Worm (Caenorhabditis elegans) whole organism, early embryonic: ENCODE results near the gene tag-151.

Experiments
- F13C5.2 ChIP-seq: sonication (generic microtip); optimal IDR thresholded peaks from 2 replicates; lab custom pipeline; 2017; ENCODE audit warnings: mild to moderate bottlenecking, missing genetic modification characterization, inconsistent platforms, missing compliant biosample characterization
- ama-1 ChIP-seq: fragments of 150-350 bp; optimal IDR thresholded peaks from 2 replicates; lab custom pipeline; 2014
- ceh-36 ChIP-seq: sonication (generic microtip); optimal IDR thresholded peaks from 2 replicates; lab custom pipeline; 2016; ENCODE audit warnings: missing genetic modification characterization, inconsistent platforms, missing compliant biosample characterization
- ets-7 ChIP-seq: sonication (generic microtip); optimal IDR thresholded peaks from 2 replicates; lab custom pipeline; 2016; ENCODE audit warnings: missing genotype, missing genetic modification characterization, missing compliant biosample characterization
- flt-1 ChIP-seq: fragments of 200-800 bp; sonication (Bioruptor generic); IDR thresholded peaks from 2 replicates; pipeline ENCODE4 v1.3.6; 2022; ENCODE audit warnings: missing genetic modification characterization, missing compliant biosample characterization
- hmbx-1 ChIP-seq: sonication (generic microtip); optimal IDR thresholded peaks from 2 replicates; lab custom pipeline; 2016; ENCODE audit warnings: mild to moderate bottlenecking, missing genetic modification characterization, missing compliant biosample characterization
- hmg-4 ChIP-seq: fragments of 200-800 bp; sonication (Bioruptor generic); optimal IDR thresholded peaks from 2 replicates; lab custom pipeline; 2018; ENCODE audit warnings: mild to moderate bottlenecking, missing genetic modification characterization, missing compliant biosample characterization
- pes-1 ChIP-seq: fragments of 200-800 bp; sonication (Bioruptor generic); IDR thresholded peaks from 2 replicates; pipeline ENCODE4 v1.3.6; 2022; ENCODE audit warnings: missing genetic modification reagents, missing genetic modification characterization, missing compliant biosample characterization
- scrt-1 ChIP-seq: fragments of 200-800 bp; sonication (Bioruptor generic); IDR thresholded peaks from 2 replicates; pipeline ENCODE4 v1.3.6; 2022; ENCODE audit warnings: missing genetic modification characterization, missing compliant biosample characterization
- tbx-11 ChIP-seq: fragments of 200-800 bp; sonication (Bioruptor generic); IDR thresholded peaks from 2 replicates; pipeline ENCODE4 v1.3.6; 2022; ENCODE audit warnings: missing genetic modification characterization, missing compliant biosample characterization
- tra-4 ChIP-seq: sonication (generic microtip); optimal IDR thresholded peaks from 2 replicates; lab custom pipeline; 2017; ENCODE audit warnings: missing genetic modification characterization, missing compliant biosample characterization

DNA sequence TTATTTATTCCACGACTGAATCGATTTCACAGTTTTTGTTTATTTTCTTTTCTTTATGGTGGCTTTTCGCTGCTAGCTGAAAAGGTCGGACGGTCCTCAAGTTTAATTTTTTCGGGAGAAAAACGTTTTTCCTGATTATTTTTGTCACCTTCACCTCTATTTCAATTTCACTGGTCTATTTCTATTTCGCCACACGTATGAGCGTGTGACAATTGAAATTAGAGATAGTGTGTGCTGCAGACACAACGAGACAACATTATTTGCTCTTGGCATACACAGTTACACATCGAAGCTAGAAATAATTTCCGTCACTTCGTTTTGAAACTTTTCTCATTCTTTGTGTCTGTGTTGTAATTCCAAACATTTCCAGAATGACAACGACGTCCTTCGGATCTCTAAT, 5.6 kb downstream of the tag-151 start, which contains the start of gene F41C3.8:
- TF ChIP-seq ets-7 (tag; lab: Kevin White, UChicago), result no peak
- TF ChIP-seq hmbx-1 (tag; lab: Kevin White, UChicago), result no peak
- no peak for TF ChIP-seq scrt-1 (GFP tag; lab: Robert Waterston, UW)
- no peak for TF ChIP-seq pes-1 (GFP tag; lab: Robert Waterston, UW)
- TF ChIP-seq ama-1 (lab: Kevin White, UChicago), result no peak
- TF ChIP-seq tbx-11, result no peak
- TF ChIP-seq flt-1 (GFP tag; lab: Robert Waterston, UW), result no peak
- no peak for TF ChIP-seq tra-4 (tag; lab: Kevin White, UChicago)
- no peak for TF ChIP-seq ceh-36 (tag; lab: Kevin White, UChicago)
- no peak for TF ChIP-seq F13C5.2 (tag; lab: Kevin White, UChicago)
- no peak for TF ChIP-seq hmg-4 (GFP tag; lab: Kevin White, UChicago)
